Fruit fly (Drosophila melanogaster) whole organism, embryonic: ENCODE results near the gene Dap160.

Experiments used
- Blimp-1 ChIP-seq: fragments of 200-800 bp; sonication (Bioruptor generic); optimal IDR thresholded peaks from 3 replicates; lab custom pipeline; 2018; ENCODE audit warnings: missing biosample characterization, missing genetic modification characterization, mild to moderate bottlenecking, moderate library complexity, missing genetic modification reagents
- Bteb2 ChIP-seq: fragments of 200-800 bp; sonication (Bioruptor generic); optimal IDR thresholded peaks from 2 replicates; lab custom pipeline; 2016; ENCODE audit warnings: missing biosample characterization, missing genetic modification characterization
- CG10147 ChIP-seq: fragments of 200-800 bp; sonication (Bioruptor generic); optimal IDR thresholded peaks from 2 replicates; lab custom pipeline; 2019; ENCODE audit warnings: missing biosample characterization, mild to moderate bottlenecking, missing genetic modification characterization, moderate library complexity
- CG12236 ChIP-seq: fragments of 200-800 bp; sonication (Bioruptor generic); optimal IDR thresholded peaks from 2 replicates; lab custom pipeline; 2016; ENCODE audit warnings: missing biosample characterization, missing genetic modification characterization
- CG14441 ChIP-seq: fragments of 200-800 bp; sonication (Bioruptor generic); IDR thresholded peaks from 2 replicates; pipeline ENCODE4 v1.3.6; 2022; ENCODE audit warnings: missing biosample characterization, missing genetic modification characterization
- CG1647 ChIP-seq: fragments of 200-800 bp; sonication (Bioruptor generic); optimal IDR thresholded peaks from 3 replicates; lab custom pipeline; 2016; ENCODE audit warnings: missing biosample characterization, missing genetic modification characterization
- CG16779 ChIP-seq: fragments of 200-800 bp; sonication (Bioruptor generic); IDR thresholded peaks from 2 replicates; pipeline ENCODE4 v1.3.6; 2022; ENCODE audit warnings: missing biosample characterization, missing genetic modification characterization
- CG17612 ChIP-seq: fragments of 200-800 bp; sonication (Bioruptor generic); IDR thresholded peaks from 2 replicates; pipeline ENCODE4 v1.3.6; 2022; ENCODE audit warnings: missing biosample characterization, missing genetic modification characterization
- CG2678 ChIP-seq: fragments of 200-800 bp; sonication (Bioruptor generic); optimal IDR thresholded peaks from 3 replicates; lab custom pipeline; 2019; ENCODE audit warnings: missing biosample characterization, mild to moderate bottlenecking, missing genetic modification characterization, moderate library complexity
- CG2712 ChIP-seq: fragments of 200-800 bp; optimal IDR thresholded peaks from 3 replicates; lab custom pipeline; 2019; ENCODE audit warnings: missing biosample characterization, mild to moderate bottlenecking, missing genetic modification characterization, moderate library complexity
- CG2889 ChIP-seq: fragments of 200-800 bp; sonication (Bioruptor generic); IDR thresholded peaks from 3 replicates; pipeline ENCODE4 v1.3.6; 2022; ENCODE audit warnings: missing biosample characterization, missing genetic modification characterization
- CG3407 ChIP-seq: fragments of 200-800 bp; sonication (Bioruptor generic); optimal IDR thresholded peaks from 2 replicates; lab custom pipeline; 2018; ENCODE audit warnings: missing biosample characterization, mild to moderate bottlenecking, missing genetic modification characterization
- CG8089 ChIP-seq: fragments of 200-800 bp; sonication (Bioruptor generic); optimal IDR thresholded peaks from 3 replicates; lab custom pipeline; 2016; ENCODE audit warnings: missing biosample characterization, missing genetic modification characterization
- CG8924 ChIP-seq: fragments of 200-800 bp; optimal IDR thresholded peaks from 3 replicates; lab custom pipeline; 2019; ENCODE audit warnings: missing biosample characterization, mild to moderate bottlenecking, missing genetic modification characterization, moderate library complexity
- D ChIP-seq, 2 experiments: fragments of 200-800 bp in 1 of 2; fragments of >200 bp in 1 of 2; sonication (Bioruptor generic) in 1 of 2; optimal IDR thresholded peaks; 2 replicates in 1 of 2; 3 replicates in 1 of 2; lab custom pipeline; 2017; ENCODE audit warnings: mild to moderate bottlenecking in 1 of 2, missing biosample characterization in 1 of 2, missing genetic modification characterization in 1 of 2, missing genetic modification reagents in 1 of 2
- D19A ChIP-seq: fragments of 200-800 bp; optimal IDR thresholded peaks from 3 replicates; lab custom pipeline; 2019; ENCODE audit warnings: missing biosample characterization, mild to moderate bottlenecking, missing genetic modification characterization, moderate library complexity
- D19B ChIP-seq: fragments of 200-800 bp; sonication (Bioruptor generic); optimal IDR thresholded peaks from 2 replicates; lab custom pipeline; 2017; ENCODE audit warnings: missing biosample characterization, mild to moderate bottlenecking, missing genetic modification characterization
- Drgx ChIP-seq: fragments of 200-800 bp; sonication (Bioruptor generic); IDR thresholded peaks from 2 replicates; pipeline ENCODE4 v1.3.6; 2022; ENCODE audit warnings: missing biosample characterization, missing genetic modification characterization
- Meics ChIP-seq: fragments of 200-800 bp; sonication (Bioruptor generic); optimal IDR thresholded peaks from 2 replicates; lab custom pipeline; 2017; ENCODE audit warnings: missing biosample characterization, mild to moderate bottlenecking, missing genetic modification characterization
- Mes4 ChIP-seq: fragments of 200-800 bp; sonication (Bioruptor generic); optimal IDR thresholded peaks from 2 replicates; lab custom pipeline; 2016; ENCODE audit warnings: missing biosample characterization, missing genetic modification characterization
- Myb ChIP-seq: fragments of 200-800 bp; sonication (Bioruptor generic); optimal IDR thresholded peaks from 2 replicates; lab custom pipeline; 2016; ENCODE audit warnings: missing biosample characterization, missing genetic modification characterization
- Opbp ChIP-seq: fragments of 200-800 bp; sonication (Bioruptor generic); IDR thresholded peaks from 3 replicates; pipeline ENCODE4 v1.3.6; 2022; ENCODE audit warnings: missing biosample characterization, missing genetic modification characterization; ENCODE audit not compliant: partially characterized antibody
- Sox100B ChIP-seq: fragments of 200-800 bp; sonication (Bioruptor generic); optimal IDR thresholded peaks from 3 replicates; lab custom pipeline; 2018; ENCODE audit warnings: missing biosample characterization, mild to moderate bottlenecking, missing genetic modification characterization
- Vsx1 ChIP-seq: fragments of 200-800 bp; sonication (Bioruptor generic); optimal IDR thresholded peaks from 2 replicates; lab custom pipeline; 2017; ENCODE audit warnings: missing biosample characterization, mild to moderate bottlenecking, missing genetic modification characterization, missing genetic modification reagents
- ab ChIP-seq: fragments of 200-800 bp; sonication (Bioruptor generic); optimal IDR thresholded peaks from 2 replicates; lab custom pipeline; 2016; ENCODE audit warnings: missing biosample characterization, missing genetic modification characterization
- az2 ChIP-seq: fragments of 200-800 bp; sonication (Bioruptor generic); optimal IDR thresholded peaks from 3 replicates; lab custom pipeline; 2016; ENCODE audit warnings: missing biosample characterization, missing genetic modification characterization
- bab2 ChIP-seq: fragments of 200-800 bp; sonication (Bioruptor generic); optimal IDR thresholded peaks from 2 replicates; lab custom pipeline; 2016; ENCODE audit warnings: missing biosample characterization, missing genetic modification characterization
- cato ChIP-seq: fragments of 200-800 bp; sonication (Bioruptor generic); optimal IDR thresholded peaks from 2 replicates; lab custom pipeline; 2016; ENCODE audit warnings: missing biosample characterization, missing genetic modification characterization, borderline replicate concordance
- crp ChIP-seq, 2 experiments: fragments of 200-800 bp; sonication (Bioruptor generic); optimal IDR thresholded peaks; 2 replicates in 1 of 2; 3 replicates in 1 of 2; lab custom pipeline; 2017; ENCODE audit warnings: missing biosample characterization in 2 of 2, missing genetic modification characterization in 2 of 2, mild to moderate bottlenecking in 1 of 2, moderate library complexity in 1 of 2
- dati ChIP-seq: fragments of 200-800 bp; sonication (Bioruptor generic); IDR thresholded peaks from 2 replicates; pipeline ENCODE4 v1.3.6; 2022; ENCODE audit warnings: missing biosample characterization, missing genetic modification characterization
- dmrt99B ChIP-seq: fragments of 200-800 bp; sonication (Bioruptor generic); optimal IDR thresholded peaks from 2 replicates; lab custom pipeline; 2018; ENCODE audit warnings: missing biosample characterization, mild to moderate bottlenecking, missing genetic modification characterization, moderate library complexity
- en ChIP-seq: fragments of 200-800 bp; sonication (Bioruptor generic); optimal IDR thresholded peaks from 2 replicates; lab custom pipeline; 2016; ENCODE audit warnings: missing biosample characterization, missing genetic modification characterization
- grau ChIP-seq: fragments of 200-800 bp; optimal IDR thresholded peaks from 3 replicates; lab custom pipeline; 2019; ENCODE audit warnings: missing biosample characterization, mild to moderate bottlenecking, missing genetic modification characterization, moderate library complexity
- gro ChIP-seq: fragments of 200-800 bp; sonication (Bioruptor generic); optimal IDR thresholded peaks from 2 replicates; lab custom pipeline; 2016; ENCODE audit warnings: missing biosample characterization, missing genetic modification characterization
- gsb-n ChIP-seq: fragments of 200-800 bp; sonication (Bioruptor generic); optimal IDR thresholded peaks from 3 replicates; lab custom pipeline; 2018; ENCODE audit warnings: missing biosample characterization, mild to moderate bottlenecking, missing genetic modification characterization
- hkb ChIP-seq, 2 experiments: fragments of 200-800 bp in 1 of 2; fragments of >200 bp in 1 of 2; sonication (Bioruptor generic) in 1 of 2; IDR thresholded peaks in 1 of 2; optimal IDR thresholded peaks in 1 of 2; 2 replicates each; pipeline versions ENCODE4 v1.3.6 to Lab custom; 2017 to 2022; ENCODE audit warnings: missing biosample characterization in 1 of 2, missing genetic modification characterization in 1 of 2
- kah ChIP-seq: fragments of 200-800 bp; sonication (Bioruptor generic); optimal IDR thresholded peaks from 2 replicates; lab custom pipeline; 2018; ENCODE audit warnings: missing biosample characterization, mild to moderate bottlenecking, missing genetic modification characterization
- ken ChIP-seq: fragments of 200-800 bp; sonication (Bioruptor generic); IDR thresholded peaks from 3 replicates; pipeline ENCODE4 v1.3.6; 2022; ENCODE audit warnings: missing biosample characterization, missing genetic modification characterization
- lola ChIP-seq, 3 experiments: fragments of >200 bp in 2 of 3; fragments of 200-800 bp in 1 of 3; sonication (Bioruptor generic) in 1 of 3; optimal IDR thresholded peaks; 2 replicates each; lab custom pipeline; 2017 to 2019; ENCODE audit warnings: missing biosample characterization in 3 of 3, missing genetic modification characterization in 3 of 3, mild to moderate bottlenecking in 1 of 3, moderate library complexity in 1 of 3
- mirr ChIP-seq: fragments of 200-800 bp; sonication (Bioruptor generic); optimal IDR thresholded peaks from 3 replicates; lab custom pipeline; 2018; ENCODE audit warnings: missing biosample characterization, mild to moderate bottlenecking, missing genetic modification characterization
- pita ChIP-seq: fragments of 200-800 bp; sonication (Bioruptor generic); optimal IDR thresholded peaks from 2 replicates; lab custom pipeline; 2017; ENCODE audit warnings: missing biosample characterization, mild to moderate bottlenecking, missing genetic modification characterization
- ranshi ChIP-seq: fragments of 200-800 bp; sonication (Bioruptor generic); IDR thresholded peaks from 2 replicates; pipeline ENCODE4 v1.3.6; 2022; ENCODE audit warnings: missing biosample characterization, missing genetic modification characterization
- sima ChIP-seq: fragments of 200-800 bp; sonication (Bioruptor generic); optimal IDR thresholded peaks from 2 replicates; lab custom pipeline; 2016; ENCODE audit warnings: missing biosample characterization, missing genetic modification characterization
- slp2 ChIP-seq: fragments of 200-800 bp; sonication (Bioruptor generic); optimal IDR thresholded peaks from 2 replicates; lab custom pipeline; 2016; ENCODE audit warnings: missing biosample characterization, missing genetic modification characterization
- tap ChIP-seq: fragments of 200-800 bp; optimal IDR thresholded peaks from 3 replicates; lab custom pipeline; 2019; ENCODE audit warnings: missing biosample characterization, mild to moderate bottlenecking, missing genetic modification characterization, moderate library complexity
- toy ChIP-seq: fragments of 200-800 bp; sonication (Bioruptor generic); IDR thresholded peaks from 2 replicates; pipeline ENCODE4 v1.3.6; 2022; ENCODE audit warnings: missing biosample characterization, missing genetic modification characterization
- zfh1 ChIP-seq: fragments of 200-800 bp; sonication (Bioruptor generic); IDR thresholded peaks from 3 replicates; pipeline ENCODE4 v1.3.6; 2022; ENCODE audit warnings: missing biosample characterization, missing genetic modification characterization

Gene Dap160

dm6 chr2L:21168295-21169159 is 26.4 kb upstream of the Dap160 start, which contains the start of the genes mAcon1, CG43345 and CG43346 (continued):
- TF ChIP-seq CG8924 (tag; lab: Kevin White, UChicago): no peak
- peak; percentile 66 for TF ChIP-seq D19B (GFP tag; lab: Kevin White, UChicago)
- peak; percentile 79 for TF ChIP-seq Sox100B (GFP tag; lab: Kevin White, UChicago)
- no peak for TF ChIP-seq D19A
- no peak for TF ChIP-seq tap (tag; lab: Kevin White, UChicago)
- TF ChIP-seq CG2889 (GFP tag; lab: Robert Waterston, UW): no peak
- no peak for TF ChIP-seq Vsx1 (GFP tag; lab: Kevin White, UChicago)
- TF ChIP-seq CG17612: no peak
- no peak for TF ChIP-seq dati (GFP tag; lab: Robert Waterston, UW)
- no peak for TF ChIP-seq pita (GFP tag; lab: Kevin White, UChicago)
- peak in 1 of 3 experiments; percentile 76 for TF ChIP-seq lola (GFP tag; optimal IDR thresholded peaks at IDR 0.05; lab: Kevin White, UChicago)
- TF ChIP-seq dmrt99B (tag; lab: Kevin White, UChicago): no peak
- no peak for TF ChIP-seq D (optimal IDR thresholded peaks at IDR 0.05; lab: Kevin White, UChicago)
- TF ChIP-seq D (GFP tag; optimal IDR thresholded peaks at IDR 0.05; lab: Kevin White, UChicago): peak; percentile 53
- TF ChIP-seq slp2 (GFP tag; lab: Kevin White, UChicago): peak; percentile 76
- TF ChIP-seq CG14441 (GFP tag; lab: Robert Waterston, UW): no peak; the same call in 1 of the 2 replicates
- TF ChIP-seq az2 (GFP tag; lab: Kevin White, UChicago): peak; percentile 76
- TF ChIP-seq zfh1 (GFP tag; lab: Robert Waterston, UW): peak; percentile 48; the same call in 1 of the 3 replicates
- TF ChIP-seq kah (GFP tag; lab: Kevin White, UChicago): no peak
- TF ChIP-seq cato: peak; percentile 70
- TF ChIP-seq Mes4: peak; percentile 73
- TF ChIP-seq Opbp (GFP tag; lab: Robert Waterston, UW): no peak
- peak; percentile 46 for TF ChIP-seq mirr (GFP tag; lab: Kevin White, UChicago)
- peak; percentile 72 for TF ChIP-seq sima (GFP tag; lab: Kevin White, UChicago)
- peak; percentile 70 for TF ChIP-seq CG1647 (GFP tag; lab: Kevin White, UChicago)
- TF ChIP-seq gsb-n (tag; lab: Kevin White, UChicago): no peak
- TF ChIP-seq en (GFP tag; lab: Kevin White, UChicago): peak; percentile 62
- TF ChIP-seq CG2678: no peak
- TF ChIP-seq gro (GFP tag; lab: Kevin White, UChicago): peak; percentile 83
- peak; percentile 61 for TF ChIP-seq ab (GFP tag; lab: Kevin White, UChicago)
- peak; percentile 81 for TF ChIP-seq CG10147 (GFP tag; lab: Kevin White, UChicago)
- no peak for TF ChIP-seq CG2712 (tag; lab: Kevin White, UChicago)
- TF ChIP-seq Drgx: peak; percentile 47; the same call in 1 of the 2 replicates
- TF ChIP-seq Blimp-1: no peak
- 0 out of 2 replicates have a peak, but pooled peaks have one; percentile 30 for TF ChIP-seq toy (GFP tag; lab: Robert Waterston, UW)
- TF ChIP-seq Meics (GFP tag; lab: Kevin White, UChicago): peak; percentile 83
- TF ChIP-seq Myb (GFP tag; lab: Kevin White, UChicago): peak; percentile 87
- TF ChIP-seq CG8089 (GFP tag; lab: Kevin White, UChicago): peak; percentile 73
- no peak for TF ChIP-seq CG3407 (GFP tag; lab: Kevin White, UChicago)
- TF ChIP-seq crp (GFP tag; optimal IDR thresholded peaks at IDR 0.05; lab: Kevin White, UChicago): peak in 1 of 2 experiments; percentile 80
- TF ChIP-seq Bteb2 (GFP tag; lab: Kevin White, UChicago): peak; percentile 74
- peak; percentile 51 for TF ChIP-seq hkb (optimal IDR thresholded peaks at IDR 0.05; lab: Kevin White, UChicago)
- TF ChIP-seq hkb (GFP tag; IDR thresholded peaks at IDR 0.05; lab: Robert Waterston, UW): peak; percentile 72
- peak; percentile 23; the same call in 1 of the 3 replicates for TF ChIP-seq ken
- peak; percentile 85 for TF ChIP-seq bab2 (GFP tag; lab: Kevin White, UChicago)
- peak; percentile 58 for TF ChIP-seq CG12236
- no peak; the same call in 1 of the 2 replicates for TF ChIP-seq ranshi (GFP tag; lab: Robert Waterston, UW)
- TF ChIP-seq CG16779: no peak
- peak; percentile 83 for TF ChIP-seq grau
